Worm (Caenorhabditis elegans): ENCODE results near the gene srx-67.
A peak's percentile ranks its signal among the peaks of the same experiment; 100 is the strongest.

The srx-67 gene

ce11 chrV:3961235-3961634 lies 44.7 kb downstream of the srx-67 start, which contains the start of gene cyp-34A6:
Gene cyp-34A6 (minus strand): TSS chrV:3961335.
- TF ChIP-seq daf-16 (GFP tag; optimal IDR thresholded peaks at IDR 0.05) (no peak), daf-16 (tag; optimal IDR thresholded peaks at IDR 0.05) (peak; percentile 49), duxl-1 (tag; optimal IDR thresholded peaks at IDR 0.05; ENCODE audit: poor library complexity) (no peak), daf-19 (GFP tag; conservative IDR thresholded peaks at IDR 0.05) (no peak)

- TF ChIP-seq R02D3.7 (tag; optimal IDR thresholded peaks at IDR 0.05) (no peak), lir-3 (tag; optimal IDR thresholded peaks at IDR 0.05) (no peak), nhr-28 (tag; optimal IDR thresholded peaks at IDR 0.05) (peak; percentile 42), lsy-2 (tag; optimal IDR thresholded peaks at IDR 0.05) (no peak), F44E2.7 (GFP tag; IDR thresholded peaks at IDR 0.05) (no peak), lim-7 (GFP tag; IDR thresholded peaks at IDR 0.05) (no peak)
These were observed 47.1 kb downstream of the srx-67 start, which contains the start of gene cyp-34A7 for ce11 chrV:3963715-3964114. Gene cyp-34A7 (minus strand): TSS chrV:3963815.

- TF ChIP-seq dve-1 (tag; optimal IDR thresholded peaks at IDR 0.05; ENCODE audit: insufficient read depth), result peak; percentile 57
- no peak for TF ChIP-seq daf-16 (GFP tag; optimal IDR thresholded peaks at IDR 0.05)
- peak; percentile 2 for TF ChIP-seq daf-16 (tag; optimal IDR thresholded peaks at IDR 0.05)
- peak; percentile 79 for TF ChIP-seq nhr-28 (tag; optimal IDR thresholded peaks at IDR 0.05)
- TF ChIP-seq zip-11 (GFP tag; IDR thresholded peaks at IDR 0.05), result no peak
- no peak for TF ChIP-seq ctbp-1 (GFP tag; IDR thresholded peaks at IDR 0.05)
- TF ChIP-seq mdl-1 (tag; optimal IDR thresholded peaks at IDR 0.05), result peak in 1 of 2 experiments; percentile 24
- peak; percentile 52; the same call in 1 of the 2 replicates for TF ChIP-seq dmd-6 (GFP tag; IDR thresholded peaks at IDR 0.05)
- no peak for TF ChIP-seq nhr-25 (tag; optimal IDR thresholded peaks at IDR 0.05; ENCODE audit: borderline replicate concordance, insufficient read depth)
- no peak for TF ChIP-seq mxl-3 (GFP tag; optimal IDR thresholded peaks at IDR 0.05)
- peak; percentile 84 for TF ChIP-seq nhr-77 (tag; optimal IDR thresholded peaks at IDR 0.05)
- peak; percentile 4 for TF ChIP-seq hlh-11 (tag; optimal IDR thresholded peaks at IDR 0.05)
- no peak for TF ChIP-seq nhr-48 (tag; optimal IDR thresholded peaks at IDR 0.05)
- no peak for TF ChIP-seq unc-62 (GFP tag; optimal IDR thresholded peaks at IDR 0.05 in 1 of 2)
- no peak for TF ChIP-seq unc-62 (tag; optimal IDR thresholded peaks at IDR 0.05)
- TF ChIP-seq nhr-102 (tag; optimal IDR thresholded peaks at IDR 0.05), result peak; percentile 24
- no peak for TF ChIP-seq duxl-1 (tag; optimal IDR thresholded peaks at IDR 0.05; ENCODE audit: poor library complexity)
These were observed 51.2 kb downstream of the srx-67 start, which contains the start of gene cyp-34A8 for ce11 chrV:3967762-3968161. Gene cyp-34A8 (minus strand): TSS chrV:3967823.

Data from whole organism, L4 larva.